Fruit fly (Drosophila melanogaster): ENCODE data around the gene Tl.
A peak's percentile ranks its signal among the peaks of the same experiment; 100 is the strongest.

Tl gene

DNA sequence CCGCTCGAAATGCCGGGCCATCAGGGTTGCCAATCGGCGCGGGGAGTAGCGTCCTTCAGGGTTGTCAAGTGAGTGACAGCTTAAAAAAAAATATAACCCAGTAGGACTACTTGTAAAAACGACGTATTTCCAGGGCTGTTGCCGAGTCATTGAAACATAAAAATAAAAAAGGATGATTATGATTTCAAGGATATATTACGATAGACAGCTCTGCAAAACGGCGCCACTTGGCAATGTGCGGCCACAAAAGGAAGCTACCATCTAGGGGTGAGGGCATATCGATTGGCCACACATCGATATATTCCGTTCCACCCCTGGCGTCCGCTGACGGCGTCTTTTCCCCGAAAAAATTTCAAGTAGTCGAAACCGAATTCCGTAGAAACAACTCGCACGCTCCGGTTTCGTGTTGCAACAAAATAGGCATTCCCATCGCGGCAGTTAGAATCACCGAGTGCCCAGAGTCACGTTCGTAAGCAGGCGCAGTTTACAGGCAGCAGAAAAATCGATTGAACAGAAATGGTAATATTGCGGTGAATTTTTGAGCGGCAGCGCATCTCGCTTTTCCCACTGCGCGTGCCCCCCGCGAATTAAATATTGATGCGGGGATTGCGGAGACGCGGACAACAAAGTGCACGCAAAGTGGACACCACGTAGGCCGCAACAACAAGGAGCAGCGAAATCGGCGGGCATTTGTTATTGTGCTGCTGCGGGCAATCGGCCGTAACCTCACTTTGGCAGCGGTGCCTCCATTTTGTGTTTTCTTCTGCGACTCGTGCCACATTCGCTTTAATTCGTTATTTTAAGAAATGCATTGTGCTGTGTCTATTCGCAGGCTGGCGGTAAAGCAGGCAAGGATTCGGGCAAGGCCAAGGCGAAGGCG is 68.0 kb downstream of the Tl start, which contains the start of the genes ball and His2Av (continued):
- TF ChIP-seq CG32532 (GFP tag; IDR thresholded peaks at IDR 0.05) (peak; percentile 91), rib (GFP tag; IDR thresholded peaks at IDR 0.05) (peak; percentile 90), fd3F (GFP tag; optimal IDR thresholded peaks at IDR 0.05) (peak; percentile 65), CG17912 (GFP tag; optimal IDR thresholded peaks at IDR 0.05) (peak; percentile 30), tio (GFP tag; optimal IDR thresholded peaks at IDR 0.05) (no peak), lilli (GFP tag; optimal IDR thresholded peaks at IDR 0.05) (peak; percentile 95), CG31388 (GFP tag; optimal IDR thresholded peaks at IDR 0.05) (peak; percentile 54), CG11093 (GFP tag; IDR thresholded peaks at IDR 0.05) (0 out of 3 replicates have a peak, but pooled peaks have one; percentile 47), CG13894 (tag; optimal IDR thresholded peaks at IDR 0.05) (peak; percentile 82), Nf-YA (GFP tag; IDR thresholded peaks at IDR 0.05) (peak; percentile 69), psq (GFP tag; optimal IDR thresholded peaks at IDR 0.05) (peak; percentile 73), CG15269 (tag; optimal IDR thresholded peaks at IDR 0.05) (peak; percentile 82), Oaz (GFP tag; IDR thresholded peaks at IDR 0.05) (peak; percentile 65), lbe (GFP tag; optimal IDR thresholded peaks at IDR 0.05) (peak; percentile 53), Optix (GFP tag; IDR thresholded peaks at IDR 0.05) (peak; percentile 85), wek (GFP tag; optimal IDR thresholded peaks at IDR 0.05) (peak; percentile 62), corto (GFP tag; optimal IDR thresholded peaks at IDR 0.05) (no peak), hbn (GFP tag; IDR thresholded peaks at IDR 0.05; ENCODE audit: partially characterized antibody) (peak; percentile 87), CG4328 (GFP tag; optimal IDR thresholded peaks at IDR 0.05) (peak; percentile 42), CG32767 (GFP tag; IDR thresholded peaks at IDR 0.05) (peak; percentile 64), luna (GFP tag; optimal IDR thresholded peaks at IDR 0.05) (peak; percentile 67), Abd-B (GFP tag; optimal IDR thresholded peaks at IDR 0.05) (peak; percentile 66), chm (GFP tag; IDR thresholded peaks at IDR 0.05) (peak; percentile 83), cad (GFP tag; optimal IDR thresholded peaks at IDR 0.05) (no peak), run (tag; optimal IDR thresholded peaks at IDR 0.05) (peak; percentile 48), hkb (optimal IDR thresholded peaks at IDR 0.05) (peak; percentile 87), hkb (GFP tag; IDR thresholded peaks at IDR 0.05) (peak; percentile 84), CG16813 (GFP tag; IDR thresholded peaks at IDR 0.05; ENCODE audit: partially characterized antibody) (peak; percentile 93), zf30C (GFP tag; optimal IDR thresholded peaks at IDR 0.05) (peak; percentile 12), btn (GFP tag; optimal IDR thresholded peaks at IDR 0.05) (peak; percentile 82), Dll (GFP tag; IDR thresholded peaks at IDR 0.05; ENCODE audit: partially characterized antibody) (peak; percentile 89), CG34224 (GFP tag; IDR thresholded peaks at IDR 0.05; ENCODE audit: partially characterized antibody) (peak; percentile 84), CG3065 (GFP tag; optimal IDR thresholded peaks at IDR 0.05) (peak; percentile 50), CG15514 (GFP tag; optimal IDR thresholded peaks at IDR 0.05) (peak; percentile 88), Mes4 (GFP tag; optimal IDR thresholded peaks at IDR 0.05) (peak; percentile 83), CG7745 (tag; optimal IDR thresholded peaks at IDR 0.05) (no peak), CG10565 (GFP tag; optimal IDR thresholded peaks at IDR 0.05) (no peak), gcm (GFP tag; optimal IDR thresholded peaks at IDR 0.05) (peak; percentile 77), ash1 (GFP tag; optimal IDR thresholded peaks at IDR 0.05) (peak; percentile 24), Deaf1 (tag; optimal IDR thresholded peaks at IDR 0.05) (peak; percentile 54), ken (GFP tag; IDR thresholded peaks at IDR 0.05) (peak; percentile 76), kah (GFP tag; optimal IDR thresholded peaks at IDR 0.05) (peak; percentile 28), CrebB (tag; optimal IDR thresholded peaks at IDR 0.05) (peak; percentile 71), CG1832 (GFP tag; optimal IDR thresholded peaks at IDR 0.05) (no peak), CG7271 (tag; optimal IDR thresholded peaks at IDR 0.05) (peak; percentile 53), Oli (tag; optimal IDR thresholded peaks at IDR 0.05) (peak; percentile 63), aop (GFP tag; IDR thresholded peaks at IDR 0.05) (peak; percentile 40; the same call in 1 of the 2 replicates), CG9817 (tag; optimal IDR thresholded peaks at IDR 0.05) (peak; percentile 79)
